Fruit fly (Drosophila melanogaster): Measurements from ENCODE around the gene CG46448.
A peak's percentile ranks its signal among the peaks of the same experiment; 100 is the strongest.

The CG46448 gene

dm6 chr2L:2375655-2376417, 15.6 kb upstream of the CG46448 start, which contains the start of gene Atxn7 (continued):
- TF ChIP-seq CG7368 (GFP tag; optimal IDR thresholded peaks at IDR 0.05) (peak; percentile 17), spab (GFP tag; optimal IDR thresholded peaks at IDR 0.05) (no peak), Hr39 (GFP tag; optimal IDR thresholded peaks at IDR 0.05) (peak; percentile 62), CG16779 (tag; optimal IDR thresholded peaks at IDR 0.05) (peak; percentile 50), CG6163 (GFP tag; IDR thresholded peaks at IDR 0.05) (peak; percentile 80), Met (GFP tag; optimal IDR thresholded peaks at IDR 0.05) (peak; percentile 77), CG3919 (GFP tag; optimal IDR thresholded peaks at IDR 0.05) (peak; percentile 100), achi (GFP tag; optimal IDR thresholded peaks at IDR 0.05) (peak; percentile 100), CG34406 (GFP tag; optimal IDR thresholded peaks at IDR 0.05) (peak; percentile 70), Smox (GFP tag; optimal IDR thresholded peaks at IDR 0.05) (peak; percentile 67), Sox15 (GFP tag; optimal IDR thresholded peaks at IDR 0.05) (no peak), CG8632 (GFP tag; optimal IDR thresholded peaks at IDR 0.05) (peak; percentile 46), CG11902 (GFP tag; optimal IDR thresholded peaks at IDR 0.05) (peak; percentile 6), CG31627 (GFP tag; optimal IDR thresholded peaks at IDR 0.05) (peak; percentile 72), Blimp-1 (GFP tag; optimal IDR thresholded peaks at IDR 0.05) (peak; percentile 59), dac (GFP tag; optimal IDR thresholded peaks at IDR 0.05) (peak; percentile 44), salr (GFP tag; optimal IDR thresholded peaks at IDR 0.05) (peak in 1 of 2 experiments; percentile 68), CG6276 (GFP tag; optimal IDR thresholded peaks at IDR 0.05) (no peak), CG8319 (GFP tag; optimal IDR thresholded peaks at IDR 0.05) (no peak), eg (GFP tag; IDR thresholded peaks at IDR 0.05) (peak; percentile 80), Ets96B (tag; optimal IDR thresholded peaks at IDR 0.05) (no peak), Eip93F (GFP tag; optimal IDR thresholded peaks at IDR 0.05) (no peak), ss (GFP tag; optimal IDR thresholded peaks at IDR 0.05) (peak; percentile 28 to 47), cyc (GFP tag; optimal IDR thresholded peaks at IDR 0.05) (peak; percentile 69), Ets21C (GFP tag; optimal IDR thresholded peaks at IDR 0.05) (peak; percentile 1), Hr38 (GFP tag; optimal IDR thresholded peaks at IDR 0.05) (no peak), Gug (GFP tag; IDR thresholded peaks at IDR 0.05) (no peak), CG6792 (GFP tag; optimal IDR thresholded peaks at IDR 0.05) (peak; percentile 46), esn (GFP tag; optimal IDR thresholded peaks at IDR 0.05) (peak; percentile 84), topi (GFP tag; optimal IDR thresholded peaks at IDR 0.05) (peak; percentile 76)

dm6 chr2L:2376418-2376702, 15.1 kb upstream of the CG46448 start:
- TF ChIP-seq CG8119 (GFP tag; IDR thresholded peaks at IDR 0.05) (0 out of 3 replicates have a peak, but pooled peaks have one; percentile 24), Ets21C (GFP tag; optimal IDR thresholded peaks at IDR 0.05) (no peak)

- TF ChIP-seq Hr39 (GFP tag; optimal IDR thresholded peaks at IDR 0.05) (peak; percentile 90), Lpt (GFP tag; optimal IDR thresholded peaks at IDR 0.05) (peak; percentile 89), ss (GFP tag; optimal IDR thresholded peaks at IDR 0.05) (peak in 1 of 2 experiments; percentile 92), OdsH (GFP tag; optimal IDR thresholded peaks at IDR 0.05) (peak; percentile 96), CG10631 (GFP tag; optimal IDR thresholded peaks at IDR 0.05) (peak; percentile 95), CG34406 (GFP tag; optimal IDR thresholded peaks at IDR 0.05) (peak; percentile 95), pdm3 (GFP tag; optimal IDR thresholded peaks at IDR 0.05) (peak; percentile 93), CG3919 (GFP tag; optimal IDR thresholded peaks at IDR 0.05) (peak; percentile 91), Eip78C (GFP tag) (peak; percentile 98), CG15336 (GFP tag; IDR thresholded peaks at IDR 0.05) (peak; percentile 96), CG6808 (GFP tag; optimal IDR thresholded peaks at IDR 0.05) (peak; percentile 88), dsx (GFP tag; optimal IDR thresholded peaks at IDR 0.05; ENCODE audit: poor library complexity, severe bottlenecking) (peak; percentile 95), CG10669 (GFP tag; optimal IDR thresholded peaks at IDR 0.05) (peak; percentile 94), CG16779 (tag; optimal IDR thresholded peaks at IDR 0.05) (peak; percentile 88), Sox14 (GFP tag; optimal IDR thresholded peaks at IDR 0.05) (peak; percentile 94), CG7368 (GFP tag; optimal IDR thresholded peaks at IDR 0.05) (peak; percentile 84), Gug (GFP tag; IDR thresholded peaks at IDR 0.05) (peak; percentile 95), CG6163 (GFP tag; IDR thresholded peaks at IDR 0.05) (peak; percentile 98), fd59A (GFP tag; optimal IDR thresholded peaks at IDR 0.05) (peak; percentile 94), Sox102F (GFP tag; optimal IDR thresholded peaks at IDR 0.05) (peak; percentile 88), Met (GFP tag; optimal IDR thresholded peaks at IDR 0.05) (peak; percentile 91), CG6854 (GFP tag; optimal IDR thresholded peaks at IDR 0.05) (peak; percentile 83), eg (GFP tag; IDR thresholded peaks at IDR 0.05) (peak; percentile 99), CG3032 (tag; optimal IDR thresholded peaks at IDR 0.05) (peak; percentile 98), Eip75B (GFP tag; optimal IDR thresholded peaks at IDR 0.05) (peak; percentile 89), Hr38 (GFP tag; optimal IDR thresholded peaks at IDR 0.05) (no peak), Hr4 (GFP tag; optimal IDR thresholded peaks at IDR 0.05) (peak; percentile 93)
These were observed 10.7 kb upstream of the CG46448 start, which contains the start of gene Eogt for dm6 chr2L:2380805-2381204. Eogt (plus strand) TSS chr2L:2381097.
